Worm (Caenorhabditis elegans) whole organism, young adult: Measurements from ENCODE around the gene W10D9.1.
"Not testable (repeated sequence)": the region's sequence is repeated elsewhere in the genome, so short reads cannot be mapped to it uniquely, and the experiment has no call there.

Experiments
- B0019.2 ChIP-seq: fragments of 200-800 bp; sonication (Bioruptor generic); conservative IDR thresholded peaks from 2 replicates; pipeline ENCODE4 v1.3.6; 2022; ENCODE audit warnings: missing genetic modification reagents, missing genetic modification characterization, missing compliant biosample characterization
- B0035.1 ChIP-seq: sonication (generic microtip); optimal IDR thresholded peaks from 2 replicates; lab custom pipeline; 2016; ENCODE audit warnings: missing genetic modification characterization, mild to moderate bottlenecking, missing compliant biosample characterization, missing genotype, missing genetic modification reagents
- C06A6.2 ChIP-seq: fragments of 200-800 bp; sonication (Bioruptor generic); conservative IDR thresholded peaks from 2 replicates; pipeline ENCODE4 v1.3.6; 2022; ENCODE audit warnings: missing genetic modification characterization, missing compliant biosample characterization
- C17E4.6 ChIP-seq: fragments of 200-800 bp; sonication (Bioruptor generic); IDR thresholded peaks from 2 replicates; pipeline ENCODE4 v1.3.6; 2022; ENCODE audit warnings: missing genetic modification reagents, missing genetic modification characterization, missing compliant biosample characterization
- F22D6.2 ChIP-seq: sonication (generic microtip); optimal IDR thresholded peaks from 2 replicates; lab custom pipeline; 2016; ENCODE audit warnings: mild to moderate bottlenecking, missing genetic modification characterization, missing compliant biosample characterization
- F37B4.10 ChIP-seq: fragments of 200-800 bp; sonication (Bioruptor generic); IDR thresholded peaks from 2 replicates; pipeline ENCODE4 v1.3.6; 2022; ENCODE audit warnings: missing genetic modification characterization, missing compliant biosample characterization
- F49E8.2 ChIP-seq: sonication (generic microtip); optimal IDR thresholded peaks from 3 replicates; lab custom pipeline; 2017; ENCODE audit warnings: missing genetic modification characterization, mild to moderate bottlenecking, missing compliant biosample characterization, antibody characterized with exemption, moderate library complexity; ENCODE audit not compliant: insufficient read depth
- K12H6.12 ChIP-seq: fragments of 200-800 bp; sonication (Bioruptor generic); optimal IDR thresholded peaks from 2 replicates; lab custom pipeline; 2018; ENCODE audit warnings: mild to moderate bottlenecking, missing genetic modification characterization, missing compliant biosample characterization
- Y67H2A.10 ChIP-seq: fragments of 200-800 bp; sonication (Bioruptor generic); conservative IDR thresholded peaks from 2 replicates; pipeline ENCODE4 v1.3.6; 2022; ENCODE audit warnings: missing genetic modification reagents, missing genetic modification characterization, missing compliant biosample characterization
- Y79H2A.3 ChIP-seq: fragments of 200-800 bp; sonication (Bioruptor generic); conservative IDR thresholded peaks from 2 replicates; pipeline ENCODE4 v1.3.6; 2022; ENCODE audit warnings: missing genetic modification reagents, missing genetic modification characterization, missing compliant biosample characterization
- Y95B8A.8 ChIP-seq: fragments of 200-800 bp; sonication (Bioruptor generic); IDR thresholded peaks from 2 replicates; pipeline ENCODE4 v1.3.6; 2022; ENCODE audit warnings: missing genetic modification reagents, missing genetic modification characterization, missing compliant biosample characterization
- ama-1 ChIP-seq, 3 experiments: fragments of 150-350 bp in 1 of 3; sonication (generic microtip) in 2 of 3; optimal IDR thresholded peaks; 2 replicates each; lab custom pipeline; 2014 to 2018; ENCODE audit warnings: missing biosample characterization in 2 of 3, missing genetic modification characterization in 2 of 3, missing genetic modification reagents in 2 of 3
- aptf-2 ChIP-seq: fragments of 200-800 bp; sonication (Bioruptor generic); conservative IDR thresholded peaks from 2 replicates; pipeline ENCODE4 v1.3.6; 2022; ENCODE audit warnings: missing genetic modification reagents, missing genetic modification characterization, missing compliant biosample characterization
- attf-6 ChIP-seq: fragments of 200-800 bp; sonication (Bioruptor generic); IDR thresholded peaks from 2 replicates; pipeline ENCODE4 v1.3.6; 2022; ENCODE audit warnings: missing genetic modification reagents, missing genetic modification characterization, missing compliant biosample characterization
- ccch-3 ChIP-seq: fragments of 200-800 bp; sonication (Bioruptor generic); optimal IDR thresholded peaks from 2 replicates; lab custom pipeline; 2018; ENCODE audit warnings: mild to moderate bottlenecking, missing genetic modification characterization, missing compliant biosample characterization
- cebp-2 ChIP-seq: fragments of 200-800 bp; sonication (Bioruptor generic); IDR thresholded peaks from 2 replicates; pipeline ENCODE4 v1.3.6; 2022; ENCODE audit warnings: missing genetic modification characterization, missing compliant biosample characterization
- ceh-100 ChIP-seq: fragments of 200-800 bp; sonication (Bioruptor generic); IDR thresholded peaks from 2 replicates; pipeline ENCODE4 v1.3.6; 2022; ENCODE audit warnings: missing genetic modification reagents, missing genetic modification characterization, missing compliant biosample characterization
- ceh-40 ChIP-seq: fragments of 200-800 bp; sonication (Bioruptor generic); IDR thresholded peaks from 2 replicates; pipeline ENCODE4 v1.3.6; 2022; ENCODE audit warnings: missing genetic modification characterization, missing compliant biosample characterization
- ceh-91 ChIP-seq: fragments of 200-800 bp; sonication (Bioruptor generic); IDR thresholded peaks from 2 replicates; pipeline ENCODE4 v1.3.6; 2022; ENCODE audit warnings: missing genetic modification reagents, missing genetic modification characterization, missing compliant biosample characterization
- chd-7 ChIP-seq: sonication (generic microtip); optimal IDR thresholded peaks from 2 replicates; lab custom pipeline; 2016; ENCODE audit warnings: mild to moderate bottlenecking, missing genetic modification characterization, moderate library complexity, missing compliant biosample characterization
- die-1 ChIP-seq: sonication (generic microtip); optimal IDR thresholded peaks from 2 replicates; lab custom pipeline; 2016; ENCODE audit warnings: missing genotype, mild to moderate bottlenecking, missing genetic modification characterization, missing compliant biosample characterization
- efl-1 ChIP-seq: fragments of 150-350 bp; optimal IDR thresholded peaks from 2 replicates; lab custom pipeline; 2014; ENCODE audit warnings: missing biosample characterization, missing genetic modification reagents, missing genetic modification characterization
- ekl-4 ChIP-seq: fragments of 200-800 bp; sonication (Bioruptor generic); IDR thresholded peaks from 2 replicates; pipeline ENCODE4 v1.3.6; 2022; ENCODE audit warnings: missing genetic modification reagents, missing genetic modification characterization, missing compliant biosample characterization
- fkh-3 ChIP-seq: sonication (generic microtip); optimal IDR thresholded peaks from 2 replicates; lab custom pipeline; 2016; ENCODE audit warnings: mild to moderate bottlenecking, missing genetic modification characterization, missing compliant biosample characterization
- him-1 ChIP-seq: sonication (generic microtip); optimal IDR thresholded peaks from 2 replicates; lab custom pipeline; 2016; ENCODE audit warnings: missing genotype, missing genetic modification reagents, missing genetic modification characterization, missing compliant biosample characterization
- hlh-12 ChIP-seq: sonication (generic microtip); optimal IDR thresholded peaks from 2 replicates; lab custom pipeline; 2016; ENCODE audit warnings: missing genetic modification characterization, missing compliant biosample characterization
- hmg-1.2 ChIP-seq: fragments of 200-800 bp; sonication (Bioruptor generic); IDR thresholded peaks from 2 replicates; pipeline ENCODE4 v1.3.6; 2022; ENCODE audit warnings: missing genetic modification reagents, missing genetic modification characterization, missing compliant biosample characterization
- let-607 ChIP-seq, 2 experiments: fragments of 200-800 bp in 1 of 2; sonication (Bioruptor generic) in 1 of 2; sonication (generic microtip) in 1 of 2; optimal IDR thresholded peaks; 2 replicates each; lab custom pipeline; 2016 to 2018; ENCODE audit warnings: mild to moderate bottlenecking in 2 of 2, missing compliant biosample characterization in 2 of 2, missing genetic modification characterization in 2 of 2, moderate library complexity in 2 of 2, missing genotype in 1 of 2
- lin-35 ChIP-seq, 3 experiments: fragments of 150-350 bp in 2 of 3; sonication (generic microtip) in 1 of 3; optimal IDR thresholded peaks; 2 replicates each; lab custom pipeline; 2014 to 2018; ENCODE audit warnings: missing biosample characterization in 3 of 3, missing genetic modification characterization in 3 of 3, missing genetic modification reagents in 3 of 3
- lin-54 ChIP-seq: fragments of 200-800 bp; sonication (Bioruptor generic); optimal IDR thresholded peaks from 2 replicates; lab custom pipeline; 2018; ENCODE audit warnings: mild to moderate bottlenecking, missing genetic modification characterization, missing compliant biosample characterization
- madf-10 ChIP-seq: sonication (generic microtip); optimal IDR thresholded peaks from 2 replicates; lab custom pipeline; 2016; ENCODE audit warnings: mild to moderate bottlenecking, missing genetic modification characterization, missing compliant biosample characterization
- madf-3 ChIP-seq: fragments of 200-800 bp; sonication (Bioruptor generic); IDR thresholded peaks from 2 replicates; pipeline ENCODE4 v1.3.6; 2022; ENCODE audit warnings: missing genetic modification reagents, missing genetic modification characterization, missing compliant biosample characterization
- madf-6 ChIP-seq: fragments of 200-800 bp; sonication (Bioruptor generic); IDR thresholded peaks from 2 replicates; pipeline ENCODE4 v1.3.6; 2022; ENCODE audit warnings: missing genetic modification reagents, missing genetic modification characterization, missing compliant biosample characterization
- madf-8 ChIP-seq: fragments of 200-800 bp; sonication (Bioruptor generic); conservative IDR thresholded peaks from 2 replicates; pipeline ENCODE4 v1.3.6; 2022; ENCODE audit warnings: missing genetic modification reagents, missing genetic modification characterization, missing compliant biosample characterization
- mcd-1 ChIP-seq: fragments of 200-800 bp; sonication (Bioruptor generic); IDR thresholded peaks from 2 replicates; pipeline ENCODE4 v1.3.6; 2022; ENCODE audit warnings: missing genetic modification reagents, missing genetic modification characterization, missing compliant biosample characterization
- nhr-27 ChIP-seq: fragments of 200-800 bp; sonication (Bioruptor generic); optimal IDR thresholded peaks from 2 replicates; lab custom pipeline; 2018; ENCODE audit warnings: mild to moderate bottlenecking, missing genetic modification characterization, moderate library complexity, missing compliant biosample characterization
- pbrm-1 ChIP-seq: fragments of 200-800 bp; sonication (Bioruptor generic); IDR thresholded peaks from 2 replicates; pipeline ENCODE4 v1.3.6; 2022; ENCODE audit warnings: missing genetic modification reagents, missing genetic modification characterization, missing compliant biosample characterization
- rpc-1 ChIP-seq, 2 experiments: fragments of 150-350 bp in 1 of 2; sonication (generic microtip) in 1 of 2; optimal IDR thresholded peaks; 2 replicates each; lab custom pipeline; 2014 to 2018; ENCODE audit warnings: missing biosample characterization in 1 of 2, missing genetic modification characterization in 1 of 2, missing genetic modification reagents in 1 of 2, missing genotype in 1 of 2
- sea-2 ChIP-seq: fragments of 200-800 bp; sonication (Bioruptor generic); IDR thresholded peaks from 2 replicates; pipeline ENCODE4 v1.3.6; 2022; ENCODE audit warnings: missing genetic modification characterization, missing compliant biosample characterization
- snpc-1.3 ChIP-seq: sonication (generic microtip); optimal IDR thresholded peaks from 2 replicates; lab custom pipeline; 2017; ENCODE audit warnings: missing genetic modification characterization, mild to moderate bottlenecking, missing compliant biosample characterization, antibody characterized with exemption, moderate library complexity, missing genotype, missing genetic modification reagents; ENCODE audit not compliant: insufficient read depth
- snpc-4 ChIP-seq, 5 experiments: fragments of 150-350 bp in 1 of 5; sonication (generic microtip) in 4 of 5; optimal IDR thresholded peaks; 2 replicates each; lab custom pipeline; 2014 to 2018; ENCODE audit warnings: missing genetic modification characterization in 5 of 5, missing biosample characterization in 3 of 5, antibody characterized with exemption in 2 of 5, mild to moderate bottlenecking in 2 of 5, missing compliant biosample characterization in 2 of 5, missing genotype in 2 of 5, moderate library complexity in 2 of 5, missing genetic modification reagents in 1 of 5
- tbp1 ChIP-seq: fragments of 200-800 bp; sonication (Bioruptor generic); optimal IDR thresholded peaks from 2 replicates; lab custom pipeline; 2018; ENCODE audit warnings: mild to moderate bottlenecking, missing genetic modification characterization, missing compliant biosample characterization
- tbx-9 ChIP-seq: sonication (generic microtip); optimal IDR thresholded peaks from 2 replicates; lab custom pipeline; 2016; ENCODE audit warnings: borderline replicate concordance, missing genetic modification characterization, inconsistent platforms, missing compliant biosample characterization
- tlf-1 ChIP-seq: fragments of 200-800 bp; sonication (Bioruptor generic); optimal IDR thresholded peaks from 2 replicates; lab custom pipeline; 2018; ENCODE audit warnings: mild to moderate bottlenecking, missing genetic modification characterization, missing compliant biosample characterization
- zim-3 ChIP-seq: sonication (generic microtip); optimal IDR thresholded peaks from 2 replicates; lab custom pipeline; 2017; ENCODE audit warnings: mild to moderate bottlenecking, missing genetic modification characterization, moderate library complexity, missing compliant biosample characterization

The W10D9.1 gene

ce11 chrII:454646-455045, at the start of gene W10D9.1:
Gene W10D9.1 (plus strand): TSS chrII:454946.
- TF ChIP-seq fkh-3; cebp-2 (GFP tag; lab: Robert Waterston, UW); ceh-100 (GFP tag; lab: Robert Waterston, UW): not testable (repeated sequence)

- TF ChIP-seq mcd-1 (GFP tag; lab: Robert Waterston, UW), result peak; percentile 99
- no peak for TF ChIP-seq B0019.2 (GFP tag; lab: Robert Waterston, UW)
- TF ChIP-seq Y95B8A.8 (GFP tag; lab: Robert Waterston, UW), result 0 out of 2 replicates have a peak, but pooled peaks have one; percentile 18
- no peak for TF ChIP-seq attf-6 (GFP tag; lab: Robert Waterston, UW)
- TF ChIP-seq hmg-1.2 (GFP tag; lab: Robert Waterston, UW), result peak; percentile 51; the same call in 1 of the 2 replicates
- TF ChIP-seq nhr-27 (tag; lab: Kevin White, UChicago), result no peak
- peak; percentile 80 for TF ChIP-seq tlf-1
- TF ChIP-seq F37B4.10 (GFP tag; lab: Robert Waterston, UW), result no peak
- TF ChIP-seq die-1, result no peak
- no peak for TF ChIP-seq ceh-40 (GFP tag; lab: Robert Waterston, UW)
- TF ChIP-seq ccch-3 (GFP tag; lab: Kevin White, UChicago), result no peak
- no peak for TF ChIP-seq him-1 (tag; lab: Kevin White, UChicago)
- TF ChIP-seq F22D6.2, result peak; percentile 12
- TF ChIP-seq K12H6.12 (tag; lab: Kevin White, UChicago), result peak; percentile 30
- 0 out of 2 replicates have a peak, but pooled peaks have one; percentile 51 for TF ChIP-seq C17E4.6 (GFP tag; lab: Robert Waterston, UW)
- 0 out of 2 replicates have a peak, but pooled peaks have one; percentile 10 for TF ChIP-seq madf-8 (GFP tag; lab: Robert Waterston, UW)
- TF ChIP-seq sea-2 (GFP tag; lab: Robert Waterston, UW), result no peak
- TF ChIP-seq pbrm-1 (GFP tag; lab: Robert Waterston, UW), result peak; percentile 87
- TF ChIP-seq C06A6.2 (GFP tag; lab: Robert Waterston, UW), result peak; percentile 48; the same call in 1 of the 2 replicates
- no peak for TF ChIP-seq zim-3 (tag; lab: Kevin White, UChicago)
- TF ChIP-seq let-607 (tag; optimal IDR thresholded peaks at IDR 0.05; lab: Kevin White, UChicago), result peak in 1 of 2 experiments; percentile 57
- TF ChIP-seq madf-6 (GFP tag; lab: Robert Waterston, UW), result peak; percentile 83
- peak; percentile 94 for TF ChIP-seq lin-54
- no peak for TF ChIP-seq hlh-12 (tag; lab: Kevin White, UChicago)
- TF ChIP-seq aptf-2, result no peak
- peak in 2 of 3 experiments; percentile 37 to 96 for TF ChIP-seq lin-35 (GFP tag; optimal IDR thresholded peaks at IDR 0.05; lab: Kevin White, UChicago)
- no peak for TF ChIP-seq Y67H2A.10 (GFP tag; lab: Robert Waterston, UW)
- TF ChIP-seq snpc-4 (GFP tag; optimal IDR thresholded peaks at IDR 0.05; lab: Kevin White, UChicago), result peak; percentile 67
- peak; percentile 58 to 83 (median 69) for TF ChIP-seq snpc-4 (tag; optimal IDR thresholded peaks at IDR 0.05; lab: Kevin White, UChicago)
- peak; percentile 24 for TF ChIP-seq F49E8.2 (tag; lab: Kevin White, UChicago)
- no peak for TF ChIP-seq chd-7 (tag; lab: Kevin White, UChicago)
- TF ChIP-seq madf-3 (GFP tag; lab: Robert Waterston, UW), result no peak
- no peak for TF ChIP-seq ama-1 (optimal IDR thresholded peaks at IDR 0.05; lab: Kevin White, UChicago)
- TF ChIP-seq ama-1 (GFP tag; optimal IDR thresholded peaks at IDR 0.05; lab: Kevin White, UChicago), result no peak
- TF ChIP-seq snpc-1.3 (tag; lab: Kevin White, UChicago), result peak; percentile 77
- TF ChIP-seq Y79H2A.3, result no peak
- peak; percentile 84 for TF ChIP-seq efl-1 (GFP tag; lab: Kevin White, UChicago)
- peak; percentile 13; the same call in 1 of the 2 replicates for TF ChIP-seq ceh-91 (GFP tag; lab: Robert Waterston, UW)
- TF ChIP-seq tbp1, result peak; percentile 66
- no peak for TF ChIP-seq tbx-9 (tag; lab: Kevin White, UChicago)
- no peak for TF ChIP-seq rpc-1 (optimal IDR thresholded peaks at IDR 0.05; lab: Kevin White, UChicago)
- no peak for TF ChIP-seq rpc-1 (tag; optimal IDR thresholded peaks at IDR 0.05; lab: Kevin White, UChicago)
- TF ChIP-seq ekl-4 (GFP tag; lab: Robert Waterston, UW), result peak; percentile 69
- no peak for TF ChIP-seq B0035.1 (tag; lab: Kevin White, UChicago)
- TF ChIP-seq madf-10, result peak; percentile 18
Measured at ce11 chrII:410832-411231, 43.9 kb upstream of the W10D9.1 start, which contains the start of the genes dnsn-1 and C24H12.4. Gene dnsn-1 (minus strand): TSS chrII:410932. Gene C24H12.4 (plus strand): TSS chrII:411222.
